Worm (Caenorhabditis elegans) whole organism, mixed stage, embryonic: ENCODE measurements around the gene vab-23.

Experiments
- M03D4.4 ChIP-seq: sonication (generic microtip); optimal IDR thresholded peaks from 2 replicates; lab custom pipeline; 2017; ENCODE audit warnings: mild to moderate bottlenecking, missing genetic modification characterization, missing compliant biosample characterization
- bed-3 ChIP-seq: fragments of 200-800 bp; sonication (Bioruptor generic); optimal IDR thresholded peaks from 3 replicates; lab custom pipeline; 2018; ENCODE audit warnings: mild to moderate bottlenecking, missing genetic modification characterization, moderate library complexity, missing compliant biosample characterization
- blmp-1 ChIP-seq: fragments of 150-350 bp; optimal IDR thresholded peaks from 2 replicates; lab custom pipeline; 2014; ENCODE audit warnings: missing biosample characterization, missing genetic modification characterization
- ceh-39 ChIP-seq: fragments of 150-350 bp; optimal IDR thresholded peaks from 2 replicates; lab custom pipeline; 2014; ENCODE audit warnings: missing biosample characterization, missing genetic modification characterization
- ceh-43 ChIP-seq: fragments of 200-800 bp; sonication (Bioruptor generic); optimal IDR thresholded peaks from 2 replicates; lab custom pipeline; 2018; ENCODE audit warnings: mild to moderate bottlenecking, missing genetic modification characterization, moderate library complexity, missing compliant biosample characterization
- ceh-83 ChIP-seq: fragments of 200-800 bp; sonication (Bioruptor generic); optimal IDR thresholded peaks from 2 replicates; lab custom pipeline; 2018; ENCODE audit warnings: mild to moderate bottlenecking, missing genetic modification characterization, missing compliant biosample characterization
- ces-1 ChIP-seq: fragments of 150-350 bp; optimal IDR thresholded peaks from 2 replicates; lab custom pipeline; 2014; ENCODE audit warnings: missing biosample characterization, missing genetic modification reagents, missing genetic modification characterization
- cnd-1 ChIP-seq: fragments of 200-800 bp; sonication (Bioruptor generic); optimal IDR thresholded peaks from 2 replicates; lab custom pipeline; 2018; ENCODE audit warnings: mild to moderate bottlenecking, missing genetic modification characterization, missing compliant biosample characterization
- elt-3 ChIP-seq: fragments of 150-350 bp; optimal IDR thresholded peaks from 2 replicates; lab custom pipeline; 2014; ENCODE audit warnings: missing biosample characterization, missing genetic modification characterization
- ham-2 ChIP-seq: fragments of 200-800 bp; sonication (Bioruptor generic); optimal IDR thresholded peaks from 2 replicates; lab custom pipeline; 2018; ENCODE audit warnings: mild to moderate bottlenecking, missing genetic modification characterization, missing compliant biosample characterization
- mab-5 ChIP-seq: fragments of 150-350 bp; optimal IDR thresholded peaks from 2 replicates; lab custom pipeline; 2014; ENCODE audit warnings: missing biosample characterization, missing genetic modification characterization
- mep-1 ChIP-seq: fragments of 150-350 bp; optimal IDR thresholded peaks from 2 replicates; lab custom pipeline; 2017; ENCODE audit warnings: missing biosample characterization, missing genetic modification reagents, missing genetic modification characterization, inconsistent platforms
- mls-2 ChIP-seq: sonication (generic microtip); optimal IDR thresholded peaks from 2 replicates; lab custom pipeline; 2016; ENCODE audit warnings: mild to moderate bottlenecking, missing genetic modification characterization, moderate library complexity, missing compliant biosample characterization
- nhr-12 ChIP-seq: fragments of 150-350 bp; optimal IDR thresholded peaks from 2 replicates; lab custom pipeline; 2014; ENCODE audit warnings: missing biosample characterization, missing genetic modification characterization
- nhr-2 ChIP-seq: fragments of 150-350 bp; optimal IDR thresholded peaks from 2 replicates; lab custom pipeline; 2014; ENCODE audit warnings: missing biosample characterization, missing genetic modification characterization
- nhr-237 ChIP-seq: fragments of 150-350 bp; optimal IDR thresholded peaks from 2 replicates; lab custom pipeline; 2014; ENCODE audit warnings: missing biosample characterization, missing genetic modification characterization
- nhr-28 ChIP-seq: fragments of 150-350 bp; optimal IDR thresholded peaks from 2 replicates; lab custom pipeline; 2014; ENCODE audit warnings: missing biosample characterization, missing genetic modification characterization
- nhr-76 ChIP-seq: sonication (generic microtip); optimal IDR thresholded peaks from 2 replicates; lab custom pipeline; 2017; ENCODE audit warnings: missing biosample characterization, missing genetic modification characterization
- sem-2 ChIP-seq: fragments of 200-800 bp; sonication (Bioruptor generic); optimal IDR thresholded peaks from 2 replicates; lab custom pipeline; 2018; ENCODE audit warnings: mild to moderate bottlenecking, missing genetic modification characterization, missing compliant biosample characterization
- sptf-1 ChIP-seq: sonication (generic microtip); optimal IDR thresholded peaks from 2 replicates; lab custom pipeline; 2017; ENCODE audit warnings: mild to moderate bottlenecking, missing genetic modification characterization, moderate library complexity, missing compliant biosample characterization
- tbx-8 ChIP-seq: fragments of 200-800 bp; sonication (Bioruptor generic); optimal IDR thresholded peaks from 2 replicates; lab custom pipeline; 2018; ENCODE audit warnings: mild to moderate bottlenecking, missing genetic modification characterization, moderate library complexity, missing compliant biosample characterization
- unc-120 ChIP-seq: sonication (generic microtip); optimal IDR thresholded peaks from 2 replicates; lab custom pipeline; 2017; ENCODE audit warnings: missing genetic modification characterization, missing compliant biosample characterization; ENCODE audit not compliant: poor library complexity, severe bottlenecking
- unc-39 ChIP-seq: fragments of 150-350 bp; optimal IDR thresholded peaks from 2 replicates; lab custom pipeline; 2014; ENCODE audit warnings: missing biosample characterization, missing genetic modification characterization
- unc-62 ChIP-seq: fragments of 150-350 bp; optimal IDR thresholded peaks from 2 replicates; lab custom pipeline; 2014; ENCODE audit warnings: missing biosample characterization, missing genetic modification reagents, missing genetic modification characterization
- ztf-11 ChIP-seq: fragments of 150-350 bp; optimal IDR thresholded peaks from 2 replicates; lab custom pipeline; 2014; ENCODE audit warnings: missing biosample characterization, missing genetic modification characterization

The vab-23 gene

DNA sequence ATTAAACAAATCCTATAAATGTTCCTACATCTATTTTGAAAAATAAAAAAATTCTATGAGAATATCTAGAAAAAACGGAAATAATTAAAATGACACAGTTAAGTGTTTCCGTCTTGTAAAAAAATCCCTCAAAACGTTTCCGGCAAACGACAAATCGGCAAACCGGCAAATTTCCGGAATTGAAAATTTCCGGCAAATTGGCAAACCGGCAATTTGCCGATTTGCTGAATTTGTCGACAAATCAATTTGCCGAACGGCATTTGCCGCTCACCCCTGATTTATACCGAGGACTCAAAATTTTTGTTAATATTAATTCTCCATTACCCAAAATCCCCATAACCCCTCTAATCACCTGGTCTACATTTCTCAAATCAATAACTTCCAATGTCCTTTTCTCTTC, 47.9 kb downstream of the vab-23 start:
- TF ChIP-seq blmp-1: no peak
- no peak for TF ChIP-seq ham-2 (GFP tag; lab: Kevin White, UChicago)
- no peak for TF ChIP-seq ceh-83 (GFP tag; lab: Kevin White, UChicago)
- TF ChIP-seq unc-62 (GFP tag; lab: Kevin White, UChicago): no peak
- TF ChIP-seq mls-2 (tag; lab: Kevin White, UChicago): no peak
- TF ChIP-seq ceh-43: no peak
- TF ChIP-seq bed-3 (GFP tag; lab: Kevin White, UChicago): no peak
- TF ChIP-seq ces-1 (GFP tag; lab: Kevin White, UChicago): no peak
- TF ChIP-seq cnd-1 (tag; lab: Kevin White, UChicago): no peak
- no peak for TF ChIP-seq sem-2 (GFP tag; lab: Kevin White, UChicago)
- TF ChIP-seq ceh-39 (tag; lab: Kevin White, UChicago): no peak
- no peak for TF ChIP-seq ztf-11 (tag; lab: Kevin White, UChicago)
- TF ChIP-seq mab-5: no peak
- no peak for TF ChIP-seq elt-3 (tag; lab: Kevin White, UChicago)
- no peak for TF ChIP-seq nhr-28
- no peak for TF ChIP-seq nhr-76
- no peak for TF ChIP-seq nhr-237 (tag; lab: Kevin White, UChicago)

DNA sequence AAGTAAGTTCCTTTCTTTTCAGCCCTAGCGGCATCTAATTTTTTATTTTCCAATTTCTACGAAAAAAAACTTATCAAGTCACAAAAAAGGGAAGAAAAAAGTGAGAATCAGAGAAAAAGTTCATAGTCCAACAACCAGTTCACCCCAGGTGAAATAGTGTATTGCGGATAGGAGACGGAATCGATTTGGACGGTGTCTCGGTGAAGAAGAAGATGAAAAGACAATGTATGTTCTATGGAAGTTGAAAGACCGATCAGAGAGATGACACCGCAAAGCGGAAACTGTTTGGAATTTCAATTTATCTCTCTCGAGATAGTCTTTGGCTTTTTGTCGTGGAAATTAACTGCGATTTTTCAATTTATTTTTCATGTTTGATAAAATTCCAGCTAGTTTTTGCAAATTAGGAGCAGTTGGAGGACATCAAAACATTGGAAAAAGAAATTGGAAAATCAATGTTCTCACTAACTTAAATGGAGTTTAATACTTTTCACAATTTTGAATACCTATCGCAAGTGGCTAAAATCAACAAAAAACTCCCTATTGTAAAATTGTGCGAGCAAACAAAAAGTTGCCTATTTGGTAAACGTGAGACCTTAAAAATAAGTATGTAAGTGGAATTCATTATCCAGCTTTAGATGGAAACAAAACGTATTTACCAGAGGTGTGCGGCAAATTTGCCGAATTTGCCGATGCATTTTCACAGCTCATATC, 48.7 kb downstream of the vab-23 start:
- TF ChIP-seq unc-39: no peak
- TF ChIP-seq tbx-8: no peak
- no peak for TF ChIP-seq mep-1 (tag; lab: Kevin White, UChicago)
- TF ChIP-seq M03D4.4 (tag; lab: Kevin White, UChicago): no peak
- TF ChIP-seq ceh-39 (tag; lab: Kevin White, UChicago): no peak
- TF ChIP-seq nhr-12 (tag; lab: Kevin White, UChicago): no peak
- no peak for TF ChIP-seq cnd-1 (tag; lab: Kevin White, UChicago)
- no peak for TF ChIP-seq ceh-43
- no peak for TF ChIP-seq unc-120
- TF ChIP-seq sptf-1: no peak

DNA sequence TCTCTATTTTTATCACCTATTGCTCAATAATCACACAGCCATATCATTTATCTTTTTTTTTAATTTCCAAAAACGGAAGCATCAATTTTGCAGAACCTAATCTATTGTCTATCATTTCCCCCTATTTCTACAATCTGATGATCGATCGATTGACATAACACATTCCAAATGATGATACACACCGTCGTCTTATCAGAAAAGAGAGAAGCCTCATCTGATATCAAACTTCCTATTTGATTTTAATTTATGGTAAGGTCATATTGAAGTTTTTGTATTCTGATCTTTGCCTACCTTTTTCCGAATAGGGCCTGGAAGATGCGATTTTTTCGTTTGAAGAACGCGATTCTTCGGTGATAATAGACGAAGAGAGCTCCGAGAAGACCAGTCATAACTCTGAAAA, 51.4 kb downstream of the vab-23 start:
- TF ChIP-seq mab-5 (no peak), sptf-1 (no peak), nhr-2 (no peak)
